Fruit fly (Drosophila melanogaster): ENCODE data around the gene Keap1.

- no peak for TF ChIP-seq CG11617 (GFP tag; optimal IDR thresholded peaks at IDR 0.05)
- TF ChIP-seq bab1 (GFP tag; optimal IDR thresholded peaks at IDR 0.05), result no peak
- peak; percentile 74 for TF ChIP-seq CG12768 (GFP tag; optimal IDR thresholded peaks at IDR 0.05)
- peak; percentile 97 for TF ChIP-seq tj (GFP tag; optimal IDR thresholded peaks at IDR 0.05)
- TF ChIP-seq CG7101 (tag; optimal IDR thresholded peaks at IDR 0.05), result no peak
- peak; percentile 98 to 100 for TF ChIP-seq cnc (optimal IDR thresholded peaks at IDR 0.05)
- TF ChIP-seq Mnt (GFP tag; optimal IDR thresholded peaks at IDR 0.05), result peak; percentile 90
- TF ChIP-seq pad (GFP tag; optimal IDR thresholded peaks at IDR 0.05), result peak; percentile 74
- TF ChIP-seq toe (GFP tag; optimal IDR thresholded peaks at IDR 0.05), result no peak
- no peak for TF ChIP-seq Clk (GFP tag; optimal IDR thresholded peaks at IDR 0.05)
- no peak for TF ChIP-seq CG5204 (GFP tag; optimal IDR thresholded peaks at IDR 0.05)
- peak; percentile 98 for TF ChIP-seq kay (GFP tag; ENCODE audit: borderline replicate concordance)
Measured at dm6 chr3R:17078961-17079858, 535 bp downstream of the Keap1 start.

Measured in whole organism, adult.